Fruit fly (Drosophila melanogaster): ENCODE measurements around the gene CG6178.
A peak's percentile ranks its signal among the peaks of the same experiment; 100 is the strongest.

DNA sequence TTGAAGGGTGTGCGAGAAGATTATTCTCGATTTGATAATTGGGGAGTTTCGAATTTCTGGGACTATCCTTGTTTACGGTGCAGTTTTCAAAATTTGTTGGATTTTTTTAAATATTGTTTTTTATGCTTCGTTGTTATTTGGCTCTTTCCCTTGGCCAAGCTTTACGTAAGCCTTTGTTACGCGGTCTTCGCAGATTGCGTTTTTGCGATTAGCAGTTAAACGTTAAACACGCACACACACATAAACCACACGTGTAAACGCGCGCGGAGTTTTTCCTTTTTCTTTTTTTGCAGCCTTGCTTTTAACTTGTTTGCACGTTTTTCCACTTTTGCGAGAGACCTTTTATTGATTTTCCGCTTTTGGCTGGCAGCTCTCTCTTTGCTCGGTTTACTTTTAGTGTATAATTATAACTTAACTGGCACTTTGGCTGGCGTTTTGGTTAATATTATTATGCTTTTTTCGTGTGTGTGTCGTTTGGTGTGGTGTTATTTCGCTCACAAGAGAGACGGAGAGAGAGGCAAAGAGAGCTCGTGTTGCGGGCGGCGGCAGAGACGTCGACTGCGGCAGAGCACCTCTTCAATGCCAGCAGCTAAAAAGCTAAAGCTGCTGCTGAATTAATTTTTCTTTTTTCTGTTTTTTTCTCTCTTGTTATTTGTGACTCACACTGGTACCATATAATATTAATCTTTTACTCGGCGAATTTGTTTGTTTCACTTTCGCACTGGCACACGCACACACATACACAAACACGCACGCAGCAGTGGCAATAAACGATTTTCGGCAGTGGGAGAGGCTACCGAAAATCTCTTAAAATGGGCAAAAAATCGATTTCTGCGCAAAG lies 47.5 kb upstream of the CG6178 start:
- TF ChIP-seq CG9705 (GFP tag; optimal IDR thresholded peaks at IDR 0.05) = no peak
- TF ChIP-seq Dif (GFP tag; optimal IDR thresholded peaks at IDR 0.05; ENCODE audit: partially characterized antibody) = peak; percentile 56
